Worm (Caenorhabditis elegans): ENCODE data around the gene C14C10.5.

Gene C14C10.5

ce11 chrV:12556904-12557303, 43.1 kb upstream of the C14C10.5 start:
- TF ChIP-seq mdl-1 (tag; optimal IDR thresholded peaks at IDR 0.05): peak in 1 of 2 experiments; percentile 23
- peak; percentile 39 for TF ChIP-seq unc-130 (tag; optimal IDR thresholded peaks at IDR 0.05)
- peak; percentile 25; the same call in 1 of the 2 replicates for TF ChIP-seq grh-1 (GFP tag; IDR thresholded peaks at IDR 0.05)
- TF ChIP-seq Y116A8C.19 (tag; optimal IDR thresholded peaks at IDR 0.05; ENCODE audit: borderline replicate concordance): no peak
- peak; percentile 63 for TF ChIP-seq tbx-2 (tag; optimal IDR thresholded peaks at IDR 0.05)
- peak; percentile 74 for TF ChIP-seq nhr-71 (tag; optimal IDR thresholded peaks at IDR 0.05)
- no peak for TF ChIP-seq nhr-84 (tag; optimal IDR thresholded peaks at IDR 0.05)
- peak; percentile 52 for TF ChIP-seq lin-14 (GFP tag; optimal IDR thresholded peaks at IDR 0.05)
- peak; percentile 35 for TF ChIP-seq pax-3 (tag; optimal IDR thresholded peaks at IDR 0.05)
- peak; percentile 5 for TF ChIP-seq dsc-1 (tag; optimal IDR thresholded peaks at IDR 0.05)
- TF ChIP-seq nhr-85 (tag): peak; percentile 92
- peak; percentile 10 to 90 (median 75) for TF ChIP-seq elt-3 (tag; optimal IDR thresholded peaks at IDR 0.05)
- peak in 1 of 3 experiments; percentile 6 for TF ChIP-seq dpl-1 (GFP tag; optimal IDR thresholded peaks at IDR 0.05)
- TF ChIP-seq snpc-4 (tag; optimal IDR thresholded peaks at IDR 0.05): no peak
- peak; percentile 55 for TF ChIP-seq nhr-90 (tag; optimal IDR thresholded peaks at IDR 0.05; ENCODE audit: poor library complexity)
- TF ChIP-seq fkh-4 (tag; optimal IDR thresholded peaks at IDR 0.05; ENCODE audit: borderline replicate concordance): no peak
- TF ChIP-seq nhr-20 (tag; optimal IDR thresholded peaks at IDR 0.05): peak; percentile 61
- TF ChIP-seq snu-23 (GFP tag; optimal IDR thresholded peaks at IDR 0.05): peak; percentile 25
- peak; percentile 20 for TF ChIP-seq nhr-47 (tag; optimal IDR thresholded peaks at IDR 0.05)
- peak; percentile 22 for TF ChIP-seq mep-1 (tag; optimal IDR thresholded peaks at IDR 0.05)
- no peak for TF ChIP-seq skn-1 (tag; optimal IDR thresholded peaks at IDR 0.05)
- peak; percentile 43 for TF ChIP-seq nhr-19 (GFP tag; conservative IDR thresholded peaks at IDR 0.05)
- TF ChIP-seq blmp-1 (tag; optimal IDR thresholded peaks at IDR 0.05): peak; percentile 87

ce11 chrV:12560328-12560782, 39.6 kb upstream of the C14C10.5 start, which contains the start of gene sel-1:
Gene sel-1 (plus strand): TSS chrV:12560732.
- TF ChIP-seq dpl-1 (GFP tag; optimal IDR thresholded peaks at IDR 0.05) (peak in 1 of 3 experiments; percentile 37), sptf-1 (tag; optimal IDR thresholded peaks at IDR 0.05) (no peak), pag-3 (tag; optimal IDR thresholded peaks at IDR 0.05; ENCODE audit: borderline replicate concordance, insufficient read depth) (no peak), ceh-90 (tag; optimal IDR thresholded peaks at IDR 0.05) (no peak), isw-1 (GFP tag; IDR thresholded peaks at IDR 0.05) (no peak), ets-5 (GFP tag; IDR thresholded peaks at IDR 0.05) (no peak), alr-1 (tag; optimal IDR thresholded peaks at IDR 0.05; ENCODE audit: borderline replicate concordance) (no peak), pqm-1 (tag; optimal IDR thresholded peaks at IDR 0.05) (no peak), nhr-77 (tag; optimal IDR thresholded peaks at IDR 0.05) (no peak), unc-86 (tag; optimal IDR thresholded peaks at IDR 0.05) (no peak), jun-1 (tag; optimal IDR thresholded peaks at IDR 0.05) (no peak), snu-23 (GFP tag; optimal IDR thresholded peaks at IDR 0.05) (peak; percentile 36), Y116A8C.19 (tag; optimal IDR thresholded peaks at IDR 0.05; ENCODE audit: borderline replicate concordance) (no peak), hpl-2 (GFP tag; optimal IDR thresholded peaks at IDR 0.05) (no peak), vab-15 (tag; optimal IDR thresholded peaks at IDR 0.05) (no peak), aha-1 (tag; optimal IDR thresholded peaks at IDR 0.05) (no peak), ceh-8 (GFP tag; optimal IDR thresholded peaks at IDR 0.05) (no peak), nhr-19 (GFP tag; conservative IDR thresholded peaks at IDR 0.05) (peak; percentile 22), nhr-28 (tag; optimal IDR thresholded peaks at IDR 0.05) (no peak), sox-4 (tag; optimal IDR thresholded peaks at IDR 0.05) (no peak), fkh-8 (tag; optimal IDR thresholded peaks at IDR 0.05) (no peak), elt-2 (tag; optimal IDR thresholded peaks at IDR 0.05) (no peak), lin-13 (GFP tag; optimal IDR thresholded peaks at IDR 0.05) (no peak), nhr-237 (tag; optimal IDR thresholded peaks at IDR 0.05) (no peak), fkh-10 (GFP tag; optimal IDR thresholded peaks at IDR 0.05) (no peak), zag-1 (tag; optimal IDR thresholded peaks at IDR 0.05) (no peak), unc-98 (GFP tag; IDR thresholded peaks at IDR 0.05) (no peak), fos-1 (tag; optimal IDR thresholded peaks at IDR 0.05) (no peak), irx-1 (tag; optimal IDR thresholded peaks at IDR 0.05) (no peak), F16B12.6 (tag; optimal IDR thresholded peaks at IDR 0.05) (peak; percentile 1), ceh-82 (tag; optimal IDR thresholded peaks at IDR 0.05) (no peak), C34B4.2 (tag; optimal IDR thresholded peaks at IDR 0.05) (no peak), swsn-7 (tag; optimal IDR thresholded peaks at IDR 0.05) (peak; percentile 25), nhr-20 (tag; optimal IDR thresholded peaks at IDR 0.05) (peak; percentile 12), mep-1 (tag; optimal IDR thresholded peaks at IDR 0.05) (peak; percentile 42)
